Fruit fly (Drosophila melanogaster): Measurements from ENCODE around the gene CG13390.

DNA sequence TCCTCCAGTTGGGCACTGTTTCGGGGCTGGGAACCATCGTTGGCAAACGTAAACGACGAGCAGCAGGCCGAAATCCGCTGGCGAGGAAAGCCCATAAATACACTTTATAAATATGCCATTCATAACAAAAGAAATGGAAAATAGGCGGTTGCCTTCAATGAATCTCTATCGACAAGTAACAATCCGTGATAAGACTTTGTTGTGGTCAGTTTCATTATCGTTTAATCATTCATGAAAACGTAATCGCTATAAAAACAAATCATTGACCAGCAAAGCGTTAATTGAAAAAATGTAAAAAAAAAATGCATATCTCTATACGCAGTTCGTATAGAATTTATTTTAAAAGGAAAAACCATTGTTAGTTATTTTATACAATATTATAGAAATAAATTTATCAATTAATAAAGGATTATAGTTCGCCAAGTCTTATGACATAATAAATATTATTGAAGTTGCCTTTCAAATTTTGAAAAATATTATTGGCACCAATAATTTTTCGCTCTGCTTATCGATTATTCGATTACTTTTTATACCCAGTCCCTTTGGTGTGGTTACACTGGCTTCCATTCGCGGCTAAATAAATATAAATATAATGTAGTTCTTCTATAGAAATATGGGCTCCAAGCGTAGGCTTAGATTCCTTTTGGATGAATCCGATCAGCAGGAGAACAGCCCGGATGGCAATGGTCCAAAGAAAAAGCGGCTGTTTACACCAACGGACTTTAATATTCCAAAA lies 23.4 kb upstream of the CG13390 start, which contains the start of gene CG31898:
- no peak for TF ChIP-seq EcR (GFP tag; optimal IDR thresholded peaks at IDR 0.05)
- no peak for TF ChIP-seq CG9948 (tag; optimal IDR thresholded peaks at IDR 0.05)
- TF ChIP-seq rn (GFP tag; IDR thresholded peaks at IDR 0.05): no peak
- no peak for TF ChIP-seq Snoo (tag; optimal IDR thresholded peaks at IDR 0.05)

All from whole organism, pupa.